Fruit fly (Drosophila melanogaster): ENCODE data around the gene CG3987.

dm6 chr3R:15139010-15139815 is 545 bp upstream of the CG3987 start:
- TF ChIP-seq ap (GFP tag; IDR thresholded peaks at IDR 0.05) (no peak), CG31388 (GFP tag; optimal IDR thresholded peaks at IDR 0.05) (no peak), gce (GFP tag; IDR thresholded peaks at IDR 0.05) (no peak), CG11247 (GFP tag; IDR thresholded peaks at IDR 0.05) (no peak), Sox100B (GFP tag; optimal IDR thresholded peaks at IDR 0.05) (peak; percentile 19), ara (GFP tag; IDR thresholded peaks at IDR 0.05) (no peak), scrt (GFP tag; optimal IDR thresholded peaks at IDR 0.05) (no peak), Aef1 (GFP tag; IDR thresholded peaks at IDR 0.05) (no peak), zfh2 (GFP tag; optimal IDR thresholded peaks at IDR 0.05) (peak; percentile 21), mam (GFP tag; optimal IDR thresholded peaks at IDR 0.05) (peak; percentile 20)

All from whole organism, embryonic.